Worm (Caenorhabditis elegans): Measurements from ENCODE around the gene ttr-23.

DNA sequence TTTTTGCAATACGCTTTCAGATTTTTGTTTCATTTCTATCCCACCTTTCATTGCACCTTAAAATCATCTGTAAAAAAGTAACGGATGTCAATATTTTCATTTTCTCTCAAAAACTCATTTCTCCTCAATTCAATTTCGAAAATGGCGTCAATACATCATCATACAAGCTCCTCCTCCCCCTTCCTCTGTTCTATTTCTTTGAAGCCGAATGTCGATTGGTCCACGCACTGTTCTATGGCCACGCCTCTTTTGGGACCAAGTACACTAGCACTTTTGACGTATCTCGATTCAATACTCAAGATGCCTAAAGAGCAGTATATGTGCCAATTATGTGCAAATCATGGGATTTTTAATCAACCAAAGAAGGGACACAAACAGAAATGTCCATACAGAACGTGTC lies 43.1 kb upstream of the ttr-23 start, which contains the start of gene mab-23:
- TF ChIP-seq W03F9.2 (tag; optimal IDR thresholded peaks at IDR 0.05) (no peak), dao-5 (tag; optimal IDR thresholded peaks at IDR 0.05) (no peak), him-1 (tag; optimal IDR thresholded peaks at IDR 0.05) (no peak)
